Fruit fly (Drosophila melanogaster) S2 (cell line): ENCODE measurements around the gene Scr.

ENCODE experiments used
- CG8478 ChIP-seq: fragments of >200 bp; optimal IDR thresholded peaks from 2 replicates; lab custom pipeline; 2018
- CTCF ChIP-seq, 2 experiments: fragments of >200 bp; optimal IDR thresholded peaks; 2 replicates each; lab custom pipeline; 2018

DNA sequence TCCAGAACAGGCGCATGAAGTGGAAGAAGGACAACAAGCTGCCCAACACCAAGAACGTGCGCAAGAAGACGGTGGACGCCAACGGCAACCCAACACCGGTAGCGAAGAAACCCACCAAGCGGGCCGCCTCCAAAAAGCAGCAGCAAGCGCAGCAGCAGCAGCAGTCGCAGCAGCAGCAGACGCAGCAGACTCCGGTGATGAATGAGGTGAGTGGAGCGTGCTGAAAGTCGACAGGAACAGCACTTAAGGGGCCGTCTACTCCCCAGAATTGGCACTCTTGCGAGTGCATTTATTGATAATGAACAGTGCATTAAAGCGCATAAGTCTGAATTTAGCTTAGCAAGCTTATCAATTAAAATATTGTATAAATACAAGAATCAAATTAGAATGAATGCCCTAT is 48.6 kb downstream of the Scr start:
- no peak for TF ChIP-seq CG8478
- TF ChIP-seq CTCF (optimal IDR thresholded peaks at IDR 0.05; lab: Kevin White, UChicago), result no peak
